Fruit fly (Drosophila melanogaster) whole organism, embryonic: ENCODE data around the gene CG4297.

Experiments used
- Awh ChIP-seq: fragments of 200-800 bp; sonication (Bioruptor generic); IDR thresholded peaks from 2 replicates; pipeline ENCODE4, ENCODE4 v1.3.6; 2022; ENCODE audit warnings: missing biosample characterization, missing genetic modification characterization
- Blimp-1 ChIP-seq: fragments of 200-800 bp; sonication (Bioruptor generic); optimal IDR thresholded peaks from 3 replicates; lab custom pipeline; 2018; ENCODE audit warnings: missing biosample characterization, missing genetic modification characterization, mild to moderate bottlenecking, moderate library complexity, missing genetic modification reagents
- CG12299 ChIP-seq: fragments of 200-800 bp; sonication (Bioruptor generic); optimal IDR thresholded peaks from 2 replicates; lab custom pipeline; 2018; ENCODE audit warnings: missing biosample characterization, mild to moderate bottlenecking, missing genetic modification characterization
- CG13287 ChIP-seq: fragments of 200-800 bp; sonication (Bioruptor generic); IDR thresholded peaks from 2 replicates; pipeline ENCODE4 v1.3.6; 2022; ENCODE audit warnings: missing biosample characterization, missing genetic modification characterization; ENCODE audit not compliant: partially characterized antibody
- CG14667 ChIP-seq: fragments of 200-800 bp; sonication (Bioruptor generic); IDR thresholded peaks from 2 replicates; pipeline ENCODE4 v1.3.6; 2022; ENCODE audit warnings: missing biosample characterization, missing genetic modification characterization
- CG14710 ChIP-seq: fragments of 200-800 bp; sonication (Bioruptor generic); optimal IDR thresholded peaks from 3 replicates; lab custom pipeline; 2019; ENCODE audit warnings: missing biosample characterization, mild to moderate bottlenecking, missing genetic modification characterization, moderate library complexity
- CG15696 ChIP-seq: fragments of 200-800 bp; sonication (Bioruptor generic); optimal IDR thresholded peaks from 2 replicates; lab custom pipeline; 2019; ENCODE audit warnings: missing biosample characterization, mild to moderate bottlenecking, missing genetic modification characterization, moderate library complexity
- CG17186 ChIP-seq: fragments of 200-800 bp; sonication (Bioruptor generic); optimal IDR thresholded peaks from 3 replicates; lab custom pipeline; 2017; ENCODE audit warnings: missing biosample characterization, missing genetic modification reagents, missing genetic modification characterization
- CG17912 ChIP-seq: fragments of 200-800 bp; sonication (Bioruptor generic); optimal IDR thresholded peaks from 2 replicates; lab custom pipeline; 2018; ENCODE audit warnings: missing biosample characterization, mild to moderate bottlenecking, missing genetic modification characterization
- CG18619 ChIP-seq: fragments of 200-800 bp; sonication (Bioruptor generic); optimal IDR thresholded peaks from 3 replicates; lab custom pipeline; 2017; ENCODE audit warnings: missing biosample characterization, mild to moderate bottlenecking, missing genetic modification characterization
- CG2120 ChIP-seq: fragments of 200-800 bp; sonication (Bioruptor generic); optimal IDR thresholded peaks from 3 replicates; lab custom pipeline; 2016; ENCODE audit warnings: missing biosample characterization, missing genetic modification characterization
- CG3163 ChIP-seq: fragments of 200-800 bp; sonication (Bioruptor generic); optimal IDR thresholded peaks from 3 replicates; lab custom pipeline; 2016; ENCODE audit warnings: missing biosample characterization, missing genetic modification characterization
- CG3995 ChIP-seq: fragments of 200-800 bp; sonication (Bioruptor generic); optimal IDR thresholded peaks from 3 replicates; lab custom pipeline; 2016; ENCODE audit warnings: missing biosample characterization, missing genetic modification characterization
- CG6175 ChIP-seq: fragments of 200-800 bp; sonication (Bioruptor generic); IDR thresholded peaks from 3 replicates; pipeline ENCODE4 v1.3.6; 2022; ENCODE audit warnings: missing biosample characterization, missing genetic modification characterization
- CG7987 ChIP-seq: fragments of 200-800 bp; sonication (Bioruptor generic); optimal IDR thresholded peaks from 2 replicates; lab custom pipeline; 2018; ENCODE audit warnings: missing biosample characterization, mild to moderate bottlenecking, missing genetic modification characterization, moderate library complexity
- CG8281 ChIP-seq: fragments of 200-800 bp; sonication (Bioruptor generic); optimal IDR thresholded peaks from 2 replicates; lab custom pipeline; 2018; ENCODE audit warnings: missing biosample characterization, mild to moderate bottlenecking, missing genetic modification characterization, moderate library complexity
- CG9215 ChIP-seq: fragments of 200-800 bp; sonication (Bioruptor generic); IDR thresholded peaks from 2 replicates; pipeline ENCODE4 v1.3.6; 2022; ENCODE audit warnings: missing biosample characterization, missing genetic modification characterization
- CG9817 ChIP-seq: fragments of 200-800 bp; sonication (Bioruptor generic); optimal IDR thresholded peaks from 2 replicates; lab custom pipeline; 2018; ENCODE audit warnings: missing biosample characterization, mild to moderate bottlenecking, missing genetic modification characterization, moderate library complexity
- Dek ChIP-seq: fragments of 200-800 bp; sonication (Bioruptor generic); optimal IDR thresholded peaks from 3 replicates; lab custom pipeline; 2019; ENCODE audit warnings: missing biosample characterization, mild to moderate bottlenecking, missing genetic modification characterization, moderate library complexity
- Drgx ChIP-seq: fragments of 200-800 bp; sonication (Bioruptor generic); IDR thresholded peaks from 2 replicates; pipeline ENCODE4 v1.3.6; 2022; ENCODE audit warnings: missing biosample characterization, missing genetic modification characterization
- Fer3 ChIP-seq: fragments of 200-800 bp; sonication (Bioruptor generic); optimal IDR thresholded peaks from 2 replicates; lab custom pipeline; 2018; ENCODE audit warnings: missing biosample characterization, mild to moderate bottlenecking, missing genetic modification characterization, moderate library complexity
- H2.0 ChIP-seq: fragments of 200-800 bp; sonication (Bioruptor generic); IDR thresholded peaks from 2 replicates; pipeline ENCODE4 v1.3.6; 2022; ENCODE audit warnings: missing biosample characterization, missing genetic modification characterization
- HLH3B ChIP-seq: fragments of 200-800 bp; sonication (Bioruptor generic); IDR thresholded peaks from 2 replicates; pipeline ENCODE4 v1.3.6; 2022; ENCODE audit warnings: missing biosample characterization, missing genetic modification characterization
- HLH54F ChIP-seq: fragments of 200-800 bp; sonication (Bioruptor generic); optimal IDR thresholded peaks from 3 replicates; lab custom pipeline; 2016; ENCODE audit warnings: missing biosample characterization, missing genetic modification characterization
- Hmr ChIP-seq: fragments of 200-800 bp; sonication (Bioruptor generic); optimal IDR thresholded peaks from 3 replicates; lab custom pipeline; 2017; ENCODE audit warnings: mild to moderate bottlenecking, missing biosample characterization, missing genetic modification reagents, missing genetic modification characterization
- Mad ChIP-seq: fragments of 200-800 bp; sonication (Bioruptor generic); optimal IDR thresholded peaks from 2 replicates; lab custom pipeline; 2016; ENCODE audit warnings: missing biosample characterization, missing genetic modification characterization
- Nf-YB ChIP-seq: fragments of 200-800 bp; sonication (Bioruptor generic); optimal IDR thresholded peaks from 3 replicates; lab custom pipeline; 2019; ENCODE audit warnings: missing biosample characterization, mild to moderate bottlenecking, missing genetic modification characterization, moderate library complexity
- Scr ChIP-seq: fragments of 200-800 bp; sonication (Bioruptor generic); IDR thresholded peaks from 2 replicates; pipeline ENCODE4 v1.3.6; 2022; ENCODE audit warnings: missing biosample characterization, missing genetic modification characterization; ENCODE audit not compliant: partially characterized antibody
- Xrp1 ChIP-seq: fragments of 200-800 bp; sonication (Bioruptor generic); IDR thresholded peaks from 2 replicates; pipeline ENCODE4 v1.3.6; 2022; ENCODE audit warnings: missing biosample characterization, missing genetic modification characterization
- abd-A ChIP-seq: fragments of 200-800 bp; sonication (Bioruptor generic); optimal IDR thresholded peaks from 3 replicates; lab custom pipeline; 2019; ENCODE audit warnings: missing biosample characterization, mild to moderate bottlenecking, missing genetic modification characterization, moderate library complexity
- bab2 ChIP-seq: fragments of 200-800 bp; sonication (Bioruptor generic); optimal IDR thresholded peaks from 2 replicates; lab custom pipeline; 2016; ENCODE audit warnings: missing biosample characterization, missing genetic modification characterization
- bsh ChIP-seq, 2 experiments: fragments of 200-800 bp; sonication (Bioruptor generic); optimal IDR thresholded peaks; 2 replicates each; lab custom pipeline; 2017 to 2018; ENCODE audit warnings: mild to moderate bottlenecking in 2 of 2, missing biosample characterization in 2 of 2, missing genetic modification characterization in 2 of 2, moderate library complexity in 1 of 2
- crc ChIP-seq: fragments of 200-800 bp; sonication (Bioruptor generic); optimal IDR thresholded peaks from 2 replicates; lab custom pipeline; 2016; ENCODE audit warnings: missing biosample characterization, missing genetic modification characterization
- dimm ChIP-seq: fragments of 200-800 bp; sonication (Bioruptor generic); IDR thresholded peaks from 2 replicates; pipeline ENCODE4 v1.3.6; 2022; ENCODE audit warnings: missing biosample characterization, missing genetic modification characterization
- dmrt99B ChIP-seq: fragments of 200-800 bp; sonication (Bioruptor generic); optimal IDR thresholded peaks from 2 replicates; lab custom pipeline; 2018; ENCODE audit warnings: missing biosample characterization, mild to moderate bottlenecking, missing genetic modification characterization, moderate library complexity
- gcm2 ChIP-seq: fragments of 200-800 bp; sonication (Bioruptor generic); optimal IDR thresholded peaks from 2 replicates; lab custom pipeline; 2016; ENCODE audit warnings: missing biosample characterization, missing genetic modification characterization
- ham ChIP-seq: fragments of 200-800 bp; sonication (Bioruptor generic); IDR thresholded peaks from 2 replicates; pipeline ENCODE4 v1.3.6; 2022; ENCODE audit warnings: missing biosample characterization, missing genetic modification characterization
- kay ChIP-seq: fragments of 200-800 bp; sonication (Bioruptor generic); optimal IDR thresholded peaks from 2 replicates; lab custom pipeline; 2016; ENCODE audit warnings: missing biosample characterization, missing genetic modification characterization
- lbe ChIP-seq: fragments of 200-800 bp; sonication (Bioruptor generic); optimal IDR thresholded peaks from 2 replicates; lab custom pipeline; 2016; ENCODE audit warnings: missing biosample characterization, mild to moderate bottlenecking, missing genetic modification characterization
- lola ChIP-seq, 3 experiments: fragments of >200 bp in 2 of 3; fragments of 200-800 bp in 1 of 3; sonication (Bioruptor generic) in 1 of 3; optimal IDR thresholded peaks; 2 replicates each; lab custom pipeline; 2017 to 2019; ENCODE audit warnings: missing biosample characterization in 3 of 3, missing genetic modification characterization in 3 of 3, mild to moderate bottlenecking in 1 of 3, moderate library complexity in 1 of 3
- mld ChIP-seq: fragments of 200-800 bp; sonication (Bioruptor generic); IDR thresholded peaks from 3 replicates; pipeline ENCODE4 v1.3.6; 2022; ENCODE audit warnings: missing biosample characterization, missing genetic modification characterization; ENCODE audit not compliant: partially characterized antibody
- org-1 ChIP-seq: fragments of 200-800 bp; sonication (Bioruptor generic); optimal IDR thresholded peaks from 2 replicates; lab custom pipeline; 2017; ENCODE audit warnings: missing biosample characterization, missing genetic modification characterization
- p53 ChIP-seq: fragments of 200-800 bp; sonication (Bioruptor generic); optimal IDR thresholded peaks from 2 replicates; lab custom pipeline; 2016; ENCODE audit warnings: missing biosample characterization, missing genetic modification characterization
- pzg ChIP-seq: fragments of 200-800 bp; sonication (Bioruptor generic); optimal IDR thresholded peaks from 3 replicates; lab custom pipeline; 2018; ENCODE audit warnings: missing biosample characterization, mild to moderate bottlenecking, missing genetic modification characterization, moderate library complexity
- repo ChIP-seq: fragments of 200-800 bp; sonication (Bioruptor generic); optimal IDR thresholded peaks from 2 replicates; lab custom pipeline; 2016; ENCODE audit warnings: missing biosample characterization, missing genetic modification characterization
- schlank ChIP-seq: fragments of 200-800 bp; sonication (Bioruptor generic); optimal IDR thresholded peaks from 2 replicates; lab custom pipeline; 2018; ENCODE audit warnings: missing biosample characterization, mild to moderate bottlenecking, missing genetic modification characterization
- sima ChIP-seq: fragments of 200-800 bp; sonication (Bioruptor generic); optimal IDR thresholded peaks from 2 replicates; lab custom pipeline; 2016; ENCODE audit warnings: missing biosample characterization, missing genetic modification characterization
- ssp ChIP-seq: fragments of 200-800 bp; sonication (Bioruptor generic); IDR thresholded peaks from 2 replicates; pipeline ENCODE4 v1.3.6; 2022; ENCODE audit warnings: missing biosample characterization, missing genetic modification characterization
- yki ChIP-seq: fragments of >200 bp; optimal IDR thresholded peaks from 3 replicates; lab custom pipeline; 2018
- z ChIP-seq: fragments of 200-800 bp; sonication (Bioruptor generic); IDR thresholded peaks from 3 replicates; pipeline ENCODE4 v1.3.6; 2022; ENCODE audit warnings: missing biosample characterization, missing genetic modification characterization

The CG4297 gene

dm6 chr2L:419620-420184, 52.3 kb downstream of the CG4297 start, which contains the start of the genes CG13690 and RpLP1 (continued):
- TF ChIP-seq CG2120 (peak; percentile 39), lola (GFP tag; optimal IDR thresholded peaks at IDR 0.05; lab: Kevin White, UChicago) (peak in 1 of 3 experiments; percentile 55), dimm (GFP tag; lab: Robert Waterston, UW) (no peak), lbe (peak; percentile 78), HLH54F (GFP tag; lab: Kevin White, UChicago) (peak; percentile 31), CG8281 (tag; lab: Kevin White, UChicago) (peak; percentile 17), repo (GFP tag; lab: Kevin White, UChicago) (peak; percentile 40), mld (GFP tag; lab: Robert Waterston, UW) (no peak), CG7987 (GFP tag; lab: Kevin White, UChicago) (peak; percentile 92), CG9817 (tag; lab: Kevin White, UChicago) (peak; percentile 59), gcm2 (GFP tag; lab: Kevin White, UChicago) (peak; percentile 62), CG3995 (GFP tag; lab: Kevin White, UChicago) (peak; percentile 44), org-1 (GFP tag; lab: Kevin White, UChicago) (peak; percentile 67), kay (GFP tag; lab: Kevin White, UChicago) (peak; percentile 83), ssp (peak; percentile 19; the same call in 1 of the 2 replicates), Fer3 (tag; lab: Kevin White, UChicago) (peak; percentile 80), p53 (GFP tag; lab: Kevin White, UChicago) (peak; percentile 72), bsh (GFP tag; optimal IDR thresholded peaks at IDR 0.05; lab: Kevin White, UChicago) (peak; percentile 35 to 47), CG17912 (peak; percentile 87), Dek (tag; lab: Kevin White, UChicago) (peak; percentile 61), Drgx (no peak), bab2 (GFP tag; lab: Kevin White, UChicago) (peak; percentile 25), CG14710 (peak; percentile 93), Blimp-1 (GFP tag; lab: Kevin White, UChicago) (peak; percentile 41), Hmr (GFP tag; lab: Kevin White, UChicago) (peak; percentile 95), schlank (tag; lab: Kevin White, UChicago) (peak; percentile 65), H2.0 (GFP tag; lab: Robert Waterston, UW) (peak; percentile 23; the same call in 1 of the 2 replicates), Scr (no peak), HLH3B (GFP tag; lab: Robert Waterston, UW) (peak; percentile 49; the same call in 1 of the 2 replicates), Awh (peak; percentile 50; the same call in 1 of the 2 replicates), yki (lab: Kevin White, UChicago) (no peak), abd-A (tag; lab: Kevin White, UChicago) (no peak), CG17186 (GFP tag; lab: Kevin White, UChicago) (peak; percentile 83), CG15696 (tag; lab: Kevin White, UChicago) (peak; percentile 29), CG6175 (GFP tag; lab: Robert Waterston, UW) (no peak), Nf-YB (GFP tag; lab: Kevin White, UChicago) (peak; percentile 71), CG13287 (GFP tag; lab: Robert Waterston, UW) (peak; percentile 9; the same call in 1 of the 2 replicates), CG12299 (tag; lab: Kevin White, UChicago) (peak; percentile 78), CG3163 (GFP tag; lab: Kevin White, UChicago) (peak; percentile 41), Xrp1 (GFP tag; lab: Robert Waterston, UW) (0 out of 2 replicates have a peak, but pooled peaks have one; percentile 34), z (GFP tag; lab: Robert Waterston, UW) (no peak), pzg (peak; percentile 86), ham (no peak), CG14667 (no peak), Mad (GFP tag; lab: Kevin White, UChicago) (peak; percentile 22), sima (no peak), CG18619 (GFP tag; lab: Kevin White, UChicago) (peak; percentile 85), dmrt99B (tag; lab: Kevin White, UChicago) (peak; percentile 58), crc (GFP tag; lab: Kevin White, UChicago) (peak; percentile 52), CG9215 (GFP tag; lab: Robert Waterston, UW) (no peak)
